Worm (Caenorhabditis elegans) whole organism, L4 larva: ENCODE measurements around the gene math-33.

Experiments
- lsy-2 ChIP-seq, 2 experiments: fragments of 150-350 bp in 1 of 2; sonication (generic microtip) in 1 of 2; optimal IDR thresholded peaks; 2 replicates each; lab custom pipeline; 2014 to 2017; ENCODE audit warnings: missing biosample characterization in 2 of 2, missing genetic modification characterization in 2 of 2
- mxl-3 ChIP-seq: fragments of 200-800 bp; sonication (Bioruptor generic); optimal IDR thresholded peaks from 2 replicates; lab custom pipeline; 2018; ENCODE audit warnings: mild to moderate bottlenecking, missing genetic modification characterization, missing compliant biosample characterization
- nhr-42 ChIP-seq: fragments of 200-800 bp; sonication (Bioruptor generic); IDR thresholded peaks from 2 replicates; pipeline ENCODE4 v1.3.6; 2022; ENCODE audit warnings: missing genetic modification characterization, missing compliant biosample characterization

ce11 chrV:11119294-11119755, 5.6 kb downstream of the math-33 start, which contains the start of gene scb-1:
- no peak for TF ChIP-seq nhr-42 (GFP tag; lab: Robert Waterston, UW)
- TF ChIP-seq lsy-2 (tag; optimal IDR thresholded peaks at IDR 0.05; lab: Kevin White, UChicago) = no peak
- TF ChIP-seq mxl-3 (GFP tag; lab: Kevin White, UChicago) = no peak
